Fruit fly (Drosophila melanogaster) whole organism, embryonic: Measurements from ENCODE around the gene CG34454.
A peak's percentile ranks its signal among the peaks of the same experiment; 100 is the strongest.

Source experiments
- Atf3 ChIP-seq: fragments of 200-800 bp; sonication (Bioruptor generic); optimal IDR thresholded peaks from 3 replicates; lab custom pipeline; 2016; ENCODE audit warnings: missing biosample characterization, missing genetic modification characterization
- B-H1 ChIP-seq: fragments of 200-800 bp; sonication (Bioruptor generic); IDR thresholded peaks from 3 replicates; pipeline ENCODE4 v1.3.6; 2022; ENCODE audit warnings: missing biosample characterization, missing genetic modification characterization
- Bdp1 ChIP-seq: fragments of 200-800 bp; sonication (Bioruptor generic); optimal IDR thresholded peaks from 3 replicates; lab custom pipeline; 2016; ENCODE audit warnings: missing biosample characterization, missing genetic modification characterization
- C15 ChIP-seq: fragments of 200-800 bp; sonication (Bioruptor generic); IDR thresholded peaks from 3 replicates; pipeline ENCODE4 v1.3.6; 2022; ENCODE audit warnings: missing biosample characterization, missing genetic modification characterization
- CG11560 ChIP-seq: fragments of 200-800 bp; sonication (Bioruptor generic); IDR thresholded peaks from 3 replicates; pipeline ENCODE4 v1.3.6; 2022; ENCODE audit warnings: missing biosample characterization, missing genetic modification characterization
- CG12104 ChIP-seq: fragments of 200-800 bp; sonication (Bioruptor generic); optimal IDR thresholded peaks from 3 replicates; lab custom pipeline; 2016; ENCODE audit warnings: missing biosample characterization, missing genetic modification characterization
- CG13123 ChIP-seq: fragments of 200-800 bp; sonication (Bioruptor generic); optimal IDR thresholded peaks from 2 replicates; lab custom pipeline; 2016; ENCODE audit warnings: missing biosample characterization, missing genetic modification characterization
- CG13296 ChIP-seq: fragments of 200-800 bp; sonication (Bioruptor generic); optimal IDR thresholded peaks from 3 replicates; lab custom pipeline; 2018; ENCODE audit warnings: missing biosample characterization, mild to moderate bottlenecking, missing genetic modification characterization
- CG17359 ChIP-seq: fragments of 200-800 bp; sonication (Bioruptor generic); optimal IDR thresholded peaks from 3 replicates; lab custom pipeline; 2018; ENCODE audit warnings: missing biosample characterization, mild to moderate bottlenecking, missing genetic modification characterization, moderate library complexity
- CG17568 ChIP-seq: fragments of 200-800 bp; sonication (Bioruptor generic); optimal IDR thresholded peaks from 2 replicates; lab custom pipeline; 2018; ENCODE audit warnings: missing biosample characterization, mild to moderate bottlenecking, missing genetic modification characterization, moderate library complexity
- CG18262 ChIP-seq: fragments of 200-800 bp; optimal IDR thresholded peaks from 3 replicates; lab custom pipeline; 2019; ENCODE audit warnings: missing biosample characterization, mild to moderate bottlenecking, missing genetic modification characterization, moderate library complexity
- CG18599 ChIP-seq: fragments of 200-800 bp; sonication (Bioruptor generic); optimal IDR thresholded peaks from 3 replicates; lab custom pipeline; 2017; ENCODE audit warnings: missing biosample characterization, missing genetic modification characterization, mild to moderate bottlenecking, moderate library complexity, missing genetic modification reagents
- CG30020 ChIP-seq: fragments of 200-800 bp; optimal IDR thresholded peaks from 2 replicates; lab custom pipeline; 2019; ENCODE audit warnings: missing biosample characterization, mild to moderate bottlenecking, missing genetic modification characterization, moderate library complexity
- CG32532 ChIP-seq: fragments of 200-800 bp; sonication (Bioruptor generic); IDR thresholded peaks from 2 replicates; pipeline ENCODE4 v1.3.6; 2022; ENCODE audit warnings: missing biosample characterization, missing genetic modification characterization
- CG3995 ChIP-seq: fragments of 200-800 bp; sonication (Bioruptor generic); optimal IDR thresholded peaks from 3 replicates; lab custom pipeline; 2016; ENCODE audit warnings: missing biosample characterization, missing genetic modification characterization
- CG4707 ChIP-seq: fragments of 200-800 bp; sonication (Bioruptor generic); optimal IDR thresholded peaks from 2 replicates; lab custom pipeline; 2018; ENCODE audit warnings: missing biosample characterization, mild to moderate bottlenecking, missing genetic modification characterization, moderate library complexity
- CG5180 ChIP-seq: fragments of 200-800 bp; sonication (Bioruptor generic); optimal IDR thresholded peaks from 3 replicates; lab custom pipeline; 2017; ENCODE audit warnings: missing biosample characterization, missing genetic modification characterization, mild to moderate bottlenecking, moderate library complexity, missing genetic modification reagents
- CG6683 ChIP-seq: fragments of 200-800 bp; sonication (Bioruptor generic); optimal IDR thresholded peaks from 2 replicates; lab custom pipeline; 2017; ENCODE audit warnings: missing biosample characterization, mild to moderate bottlenecking, missing genetic modification characterization, missing genetic modification reagents
- CG7839 ChIP-seq: fragments of 200-800 bp; sonication (Bioruptor generic); optimal IDR thresholded peaks from 3 replicates; lab custom pipeline; 2018; ENCODE audit warnings: missing biosample characterization, mild to moderate bottlenecking, missing genetic modification characterization, moderate library complexity
- CG7928 ChIP-seq: fragments of 200-800 bp; sonication (Bioruptor generic); optimal IDR thresholded peaks from 2 replicates; lab custom pipeline; 2017; ENCODE audit warnings: missing biosample characterization, mild to moderate bottlenecking, missing genetic modification characterization
- CG8359 ChIP-seq: fragments of 200-800 bp; sonication (Bioruptor generic); optimal IDR thresholded peaks from 2 replicates; lab custom pipeline; 2017; ENCODE audit warnings: missing biosample characterization, mild to moderate bottlenecking, missing genetic modification characterization, borderline replicate concordance
- CG9797 ChIP-seq: fragments of 200-800 bp; sonication (Bioruptor generic); optimal IDR thresholded peaks from 3 replicates; lab custom pipeline; 2018; ENCODE audit warnings: missing biosample characterization, mild to moderate bottlenecking, missing genetic modification characterization
- Dek ChIP-seq: fragments of 200-800 bp; sonication (Bioruptor generic); optimal IDR thresholded peaks from 3 replicates; lab custom pipeline; 2019; ENCODE audit warnings: missing biosample characterization, mild to moderate bottlenecking, missing genetic modification characterization, moderate library complexity
- E2f1 ChIP-seq: fragments of 200-800 bp; sonication (Bioruptor generic); IDR thresholded peaks from 2 replicates; pipeline ENCODE4 v1.3.6; 2022; ENCODE audit warnings: missing biosample characterization, missing genetic modification characterization
- Fer2 ChIP-seq: fragments of 200-800 bp; sonication (Bioruptor generic); optimal IDR thresholded peaks from 2 replicates; lab custom pipeline; 2018; ENCODE audit warnings: missing biosample characterization, mild to moderate bottlenecking, missing genetic modification characterization, moderate library complexity
- HHEX ChIP-seq: fragments of 200-800 bp; sonication (Bioruptor generic); optimal IDR thresholded peaks from 3 replicates; lab custom pipeline; 2017; ENCODE audit warnings: missing biosample characterization, mild to moderate bottlenecking, missing genetic modification characterization, missing genetic modification reagents
- HmgD ChIP-seq: fragments of 200-800 bp; sonication (Bioruptor generic); optimal IDR thresholded peaks from 3 replicates; lab custom pipeline; 2016; ENCODE audit warnings: missing biosample characterization, missing genetic modification characterization
- Hmx ChIP-seq: fragments of 200-800 bp; sonication (Bioruptor generic); optimal IDR thresholded peaks from 2 replicates; lab custom pipeline; 2016; ENCODE audit warnings: missing biosample characterization, missing genetic modification characterization
- Hr3 ChIP-seq: fragments of 200-800 bp; sonication (Bioruptor generic); optimal IDR thresholded peaks from 3 replicates; lab custom pipeline; 2016; ENCODE audit warnings: missing biosample characterization, missing genetic modification characterization
- Lhr ChIP-seq: fragments of 200-800 bp; sonication (Bioruptor generic); optimal IDR thresholded peaks from 3 replicates; lab custom pipeline; 2017; ENCODE audit warnings: mild to moderate bottlenecking, missing biosample characterization, missing genetic modification reagents, missing genetic modification characterization
- Meics ChIP-seq: fragments of 200-800 bp; sonication (Bioruptor generic); optimal IDR thresholded peaks from 2 replicates; lab custom pipeline; 2017; ENCODE audit warnings: missing biosample characterization, mild to moderate bottlenecking, missing genetic modification characterization
- Oli ChIP-seq: fragments of 200-800 bp; sonication (Bioruptor generic); optimal IDR thresholded peaks from 2 replicates; lab custom pipeline; 2018; ENCODE audit warnings: missing biosample characterization, mild to moderate bottlenecking, missing genetic modification characterization, moderate library complexity
- Pdp1 ChIP-seq, 2 experiments: fragments of 200-800 bp; sonication (Bioruptor generic); optimal IDR thresholded peaks; 3 replicates each; lab custom pipeline; 2016; ENCODE audit warnings: missing biosample characterization in 2 of 2, missing genetic modification characterization in 2 of 2, mild to moderate bottlenecking in 1 of 2, moderate library complexity in 1 of 2
- Poxn ChIP-seq: fragments of 200-800 bp; sonication (Bioruptor generic); IDR thresholded peaks from 2 replicates; pipeline ENCODE4 v1.3.6; 2022; ENCODE audit warnings: missing biosample characterization, missing genetic modification characterization
- al ChIP-seq: fragments of 200-800 bp; sonication (Bioruptor generic); IDR thresholded peaks from 2 replicates; pipeline ENCODE4 v1.3.6; 2022; ENCODE audit warnings: missing biosample characterization, missing genetic modification characterization
- btn ChIP-seq: fragments of 200-800 bp; sonication (Bioruptor generic); optimal IDR thresholded peaks from 2 replicates; lab custom pipeline; 2016; ENCODE audit warnings: missing biosample characterization, missing genetic modification characterization
- chn ChIP-seq: fragments of 200-800 bp; sonication (Bioruptor generic); optimal IDR thresholded peaks from 2 replicates; lab custom pipeline; 2016; ENCODE audit warnings: missing biosample characterization, missing genetic modification characterization
- dati ChIP-seq: fragments of 200-800 bp; sonication (Bioruptor generic); IDR thresholded peaks from 2 replicates; pipeline ENCODE4 v1.3.6; 2022; ENCODE audit warnings: missing biosample characterization, missing genetic modification characterization
- dmrt99B ChIP-seq: fragments of 200-800 bp; sonication (Bioruptor generic); optimal IDR thresholded peaks from 2 replicates; lab custom pipeline; 2018; ENCODE audit warnings: missing biosample characterization, mild to moderate bottlenecking, missing genetic modification characterization, moderate library complexity
- emc ChIP-seq: fragments of 200-800 bp; sonication (Bioruptor generic); optimal IDR thresholded peaks from 2 replicates; lab custom pipeline; 2016; ENCODE audit warnings: missing biosample characterization, missing genetic modification characterization
- ham ChIP-seq: fragments of 200-800 bp; sonication (Bioruptor generic); IDR thresholded peaks from 2 replicates; pipeline ENCODE4 v1.3.6; 2022; ENCODE audit warnings: missing biosample characterization, missing genetic modification characterization
- kay ChIP-seq: fragments of 200-800 bp; sonication (Bioruptor generic); optimal IDR thresholded peaks from 2 replicates; lab custom pipeline; 2016; ENCODE audit warnings: missing biosample characterization, missing genetic modification characterization
- nerfin-1 ChIP-seq: fragments of 200-800 bp; sonication (Bioruptor generic); optimal IDR thresholded peaks from 3 replicates; lab custom pipeline; 2019; ENCODE audit warnings: missing biosample characterization, mild to moderate bottlenecking, missing genetic modification characterization, moderate library complexity
- nom ChIP-seq: fragments of 200-800 bp; sonication (Bioruptor generic); optimal IDR thresholded peaks from 2 replicates; lab custom pipeline; 2017; ENCODE audit warnings: missing biosample characterization, missing genetic modification characterization, mild to moderate bottlenecking, moderate library complexity, missing genetic modification reagents
- prd ChIP-seq, 3 experiments: fragments of >200 bp in 2 of 3; fragments of 200-800 bp in 1 of 3; sonication (Bioruptor generic) in 1 of 3; optimal IDR thresholded peaks in 2 of 3; IDR thresholded peaks in 1 of 3; 2 replicates in 2 of 3; 3 replicates in 1 of 3; pipeline versions ENCODE4 v1.3.6 to Lab custom; 2017 to 2022; ENCODE audit warnings: missing biosample characterization in 1 of 3, missing genetic modification characterization in 1 of 3
- rib ChIP-seq: fragments of 200-800 bp; sonication (Bioruptor generic); IDR thresholded peaks from 2 replicates; pipeline ENCODE4 v1.3.6; 2022; ENCODE audit warnings: missing biosample characterization, missing genetic modification characterization
- row ChIP-seq: fragments of 200-800 bp; sonication (Bioruptor generic); IDR thresholded peaks from 3 replicates; pipeline ENCODE4 v1.3.6; 2022; ENCODE audit warnings: missing biosample characterization, missing genetic modification characterization

CG34454 gene

DNA sequence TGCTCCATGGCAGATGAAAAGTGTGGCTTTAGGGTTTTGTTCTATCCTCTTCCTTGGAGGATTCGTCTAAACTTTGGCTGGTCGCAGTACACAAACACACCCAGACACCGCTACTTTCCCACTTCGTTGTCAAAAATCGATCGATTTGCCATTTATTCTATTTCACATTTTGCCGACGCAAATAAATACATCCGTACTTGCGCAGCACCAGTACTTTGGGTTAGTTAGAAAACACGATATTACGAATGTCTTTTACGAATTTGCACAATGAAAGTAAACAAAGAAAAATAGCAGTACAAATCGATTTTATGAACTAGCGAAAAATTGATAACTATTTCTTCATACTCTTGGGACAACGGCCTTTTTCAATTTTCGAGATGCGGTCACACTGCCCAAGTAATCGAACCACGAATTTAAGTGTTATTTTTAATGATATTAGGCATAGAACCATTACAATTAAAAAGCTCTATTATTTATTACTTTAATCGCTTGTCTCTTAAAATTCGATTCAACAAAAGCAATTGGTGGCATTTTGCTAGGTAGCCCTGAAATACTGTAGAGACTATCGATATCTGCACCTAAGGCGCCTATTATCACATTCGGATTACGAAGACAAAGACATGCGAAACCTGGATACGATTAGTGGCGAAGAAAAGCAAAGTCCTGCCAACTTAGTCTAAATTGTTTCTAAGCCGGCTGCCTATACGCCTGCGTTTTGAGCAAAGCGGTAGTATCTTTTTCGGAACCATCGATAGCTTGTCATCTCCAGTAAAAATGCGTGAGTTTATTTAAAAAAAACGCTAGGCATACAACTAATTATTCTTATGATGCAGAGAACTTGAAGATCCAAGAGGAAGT lies 25.7 kb upstream of the CG34454 start, which contains the start of the genes DIP2 and wac (continued):
- TF ChIP-seq CG12104 (GFP tag; lab: Kevin White, UChicago) (peak; percentile 3), CG6683 (GFP tag; lab: Kevin White, UChicago) (peak; percentile 6), dati (GFP tag; lab: Robert Waterston, UW) (no peak), E2f1 (GFP tag; lab: Robert Waterston, UW) (no peak; the same call in none of the 2 replicates), Atf3 (GFP tag; lab: Kevin White, UChicago) (peak; percentile 84), CG30020 (peak; percentile 73), Poxn (GFP tag; lab: Robert Waterston, UW) (no peak), CG7928 (GFP tag; lab: Kevin White, UChicago) (peak; percentile 95), CG17568 (no peak), kay (GFP tag; lab: Kevin White, UChicago) (peak; percentile 49), CG18262 (peak; percentile 64), al (GFP tag; lab: Robert Waterston, UW) (peak; percentile 69), B-H1 (GFP tag; lab: Robert Waterston, UW) (0 out of 3 replicates have a peak, but pooled peaks have one; percentile 17), Fer2 (tag; lab: Kevin White, UChicago) (peak; percentile 57), nerfin-1 (tag; lab: Kevin White, UChicago) (peak; percentile 54), btn (GFP tag; lab: Kevin White, UChicago) (peak; percentile 60), CG5180 (no peak), HmgD (peak; percentile 78), row (GFP tag; lab: Robert Waterston, UW) (peak; percentile 68), HHEX (peak; percentile 11), Oli (tag; lab: Kevin White, UChicago) (no peak), CG32532 (GFP tag; lab: Robert Waterston, UW) (peak; percentile 85), Pdp1 (GFP tag; optimal IDR thresholded peaks at IDR 0.05; lab: Kevin White, UChicago) (peak; percentile 84 to 94), CG11560 (tag; lab: Robert Waterston, UW) (peak; percentile 61; the same call in 2 of the 3 replicates), chn (GFP tag; lab: Kevin White, UChicago) (peak; percentile 83), CG17359 (tag; lab: Kevin White, UChicago) (peak; percentile 67), Dek (no peak), C15 (no peak), rib (GFP tag; lab: Robert Waterston, UW) (no peak), CG4707 (GFP tag; lab: Kevin White, UChicago) (peak; percentile 8), Hmx (GFP tag; lab: Kevin White, UChicago) (no peak), CG7839 (no peak), nom (GFP tag; lab: Kevin White, UChicago) (no peak), Meics (GFP tag; lab: Kevin White, UChicago) (no peak), ham (GFP tag; lab: Robert Waterston, UW) (peak; percentile 14; the same call in 1 of the 2 replicates), Hr3 (GFP tag; lab: Kevin White, UChicago) (peak; percentile 75), CG13123 (GFP tag; lab: Kevin White, UChicago) (peak; percentile 60), prd (optimal IDR thresholded peaks at IDR 0.05; lab: Kevin White, UChicago) (no peak), prd (GFP tag; IDR thresholded peaks at IDR 0.05; lab: Robert Waterston, UW) (peak; percentile 76; the same call in 2 of the 3 replicates), CG13296 (peak; percentile 63), CG8359 (GFP tag; lab: Kevin White, UChicago) (no peak), dmrt99B (no peak), Bdp1 (GFP tag; lab: Kevin White, UChicago) (peak; percentile 69), emc (GFP tag; lab: Kevin White, UChicago) (peak; percentile 25), CG3995 (peak; percentile 45), CG9797 (GFP tag; lab: Kevin White, UChicago) (peak; percentile 89), Lhr (GFP tag; lab: Kevin White, UChicago) (peak; percentile 85), CG18599 (GFP tag; lab: Kevin White, UChicago) (no peak)
